Worm (Caenorhabditis elegans): ENCODE results near the gene gldi-3.

The gldi-3 gene

ce11 chrII:9285171-9286025 is 5.5 kb upstream of the gldi-3 start, which contains the start of gene mtrr-1:
Gene mtrr-1 (plus strand): TSS chrII:9285975.
- no peak for TF ChIP-seq ceh-24 (tag; optimal IDR thresholded peaks at IDR 0.05)
- peak; percentile 64 for TF ChIP-seq ama-1 (optimal IDR thresholded peaks at IDR 0.05)

- TF ChIP-seq tbx-2 (tag; optimal IDR thresholded peaks at IDR 0.05) (peak; percentile 31), ceh-22 (tag; optimal IDR thresholded peaks at IDR 0.05) (peak; percentile 9), pax-1 (tag; optimal IDR thresholded peaks at IDR 0.05) (peak; percentile 23), ama-1 (optimal IDR thresholded peaks at IDR 0.05) (no peak), mec-3 (tag; optimal IDR thresholded peaks at IDR 0.05; ENCODE audit: borderline replicate concordance) (no peak), nhr-11 (tag; optimal IDR thresholded peaks at IDR 0.05) (no peak), ttx-3 (tag; optimal IDR thresholded peaks at IDR 0.05) (no peak), ceh-19 (GFP tag; optimal IDR thresholded peaks at IDR 0.05) (no peak), ceh-48 (tag; optimal IDR thresholded peaks at IDR 0.05) (no peak), ceh-34 (tag; optimal IDR thresholded peaks at IDR 0.05) (peak; percentile 47), nfya-1 (tag; optimal IDR thresholded peaks at IDR 0.05) (peak; percentile 14)
These were observed 4.7 kb upstream of the gldi-3 start for ce11 chrII:9284358-9285170.

- TF ChIP-seq nhr-232 (tag; optimal IDR thresholded peaks at IDR 0.05) (no peak), che-1 (tag; optimal IDR thresholded peaks at IDR 0.05) (no peak), elt-2 (tag; optimal IDR thresholded peaks at IDR 0.05) (peak; percentile 58), zip-5 (tag; optimal IDR thresholded peaks at IDR 0.05) (no peak), nfya-1 (tag; optimal IDR thresholded peaks at IDR 0.05) (peak; percentile 24), unc-55 (GFP tag; optimal IDR thresholded peaks at IDR 0.05) (peak; percentile 84), tbx-2 (tag; optimal IDR thresholded peaks at IDR 0.05) (peak; percentile 20), ceh-30 (tag; optimal IDR thresholded peaks at IDR 0.05) (no peak), hlh-30 (tag; optimal IDR thresholded peaks at IDR 0.05; ENCODE audit: insufficient read depth) (peak; percentile 55), ceh-18 (tag; optimal IDR thresholded peaks at IDR 0.05) (peak; percentile 48), syd-9 (tag; optimal IDR thresholded peaks at IDR 0.05) (no peak)
These were observed 3.9 kb upstream of the gldi-3 start for ce11 chrII:9283668-9284357.

DNA sequence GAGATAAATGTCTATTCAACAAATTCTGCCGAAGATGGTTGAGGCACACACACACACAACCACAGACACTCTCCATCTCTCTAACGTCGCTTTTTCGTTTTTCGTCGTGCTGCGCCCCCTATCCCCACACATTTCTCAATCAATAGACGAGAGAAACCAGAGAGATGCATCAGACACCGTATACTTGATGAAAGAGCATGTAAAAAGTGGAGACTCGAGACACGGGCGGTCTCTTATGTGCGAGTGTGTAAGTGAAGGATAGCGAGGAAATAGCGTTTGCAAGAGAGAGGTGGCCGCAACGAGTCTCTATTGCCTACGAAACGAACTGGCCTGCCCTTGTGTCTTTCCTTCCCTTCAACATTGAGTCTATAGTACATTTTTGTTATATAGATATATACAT is 2.9 kb upstream of the gldi-3 start:
- peak; percentile 82 for TF ChIP-seq dve-1 (tag; optimal IDR thresholded peaks at IDR 0.05)
- no peak for TF ChIP-seq nhr-232 (tag; optimal IDR thresholded peaks at IDR 0.05)
- peak; percentile 56 for TF ChIP-seq unc-42 (tag; optimal IDR thresholded peaks at IDR 0.05)
- TF ChIP-seq tbx-2 (tag; optimal IDR thresholded peaks at IDR 0.05), result peak; percentile 84
- peak; percentile 88 for TF ChIP-seq ceh-18 (tag; optimal IDR thresholded peaks at IDR 0.05)
- TF ChIP-seq pag-3 (tag; optimal IDR thresholded peaks at IDR 0.05; ENCODE audit: borderline replicate concordance), result no peak
- peak; percentile 37 for TF ChIP-seq ets-4 (tag; optimal IDR thresholded peaks at IDR 0.05)
- TF ChIP-seq K02D7.2 (tag; optimal IDR thresholded peaks at IDR 0.05), result no peak
- TF ChIP-seq syd-9 (tag; optimal IDR thresholded peaks at IDR 0.05), result peak; percentile 26
- peak; percentile 3 for TF ChIP-seq ceh-14 (tag; optimal IDR thresholded peaks at IDR 0.05)
- peak; percentile 91 for TF ChIP-seq ceh-31 (tag; optimal IDR thresholded peaks at IDR 0.05)
- TF ChIP-seq odd-2 (tag; optimal IDR thresholded peaks at IDR 0.05), result no peak
- TF ChIP-seq nfya-1 (tag; optimal IDR thresholded peaks at IDR 0.05), result peak; percentile 93
- TF ChIP-seq ceh-48 (tag; optimal IDR thresholded peaks at IDR 0.05), result peak; percentile 85
- no peak for TF ChIP-seq tbx-7 (tag; optimal IDR thresholded peaks at IDR 0.05)
- TF ChIP-seq elt-4 (tag; optimal IDR thresholded peaks at IDR 0.05), result no peak
- TF ChIP-seq F13H6.1 (tag; optimal IDR thresholded peaks at IDR 0.05), result peak; percentile 55
- peak; percentile 83 for TF ChIP-seq hlh-30 (tag; optimal IDR thresholded peaks at IDR 0.05; ENCODE audit: insufficient read depth)
- TF ChIP-seq ceh-34 (tag; optimal IDR thresholded peaks at IDR 0.05), result peak; percentile 69
- peak; percentile 67 for TF ChIP-seq ref-2 (tag; optimal IDR thresholded peaks at IDR 0.05)
- peak; percentile 10 for TF ChIP-seq ttx-3 (tag; optimal IDR thresholded peaks at IDR 0.05)
- no peak for TF ChIP-seq ztf-16 (tag; optimal IDR thresholded peaks at IDR 0.05)
- TF ChIP-seq ceh-22 (tag; optimal IDR thresholded peaks at IDR 0.05), result no peak
- peak; percentile 49 for TF ChIP-seq ceh-2 (tag; optimal IDR thresholded peaks at IDR 0.05)
- TF ChIP-seq pat-9 (tag; optimal IDR thresholded peaks at IDR 0.05), result no peak
- peak; percentile 55 for TF ChIP-seq rnt-1 (tag; optimal IDR thresholded peaks at IDR 0.05)
- no peak for TF ChIP-seq lin-11 (tag; optimal IDR thresholded peaks at IDR 0.05)
- peak; percentile 28 for TF ChIP-seq ceh-19 (GFP tag; optimal IDR thresholded peaks at IDR 0.05)
- no peak for TF ChIP-seq sdc-2 (tag; optimal IDR thresholded peaks at IDR 0.05)
- TF ChIP-seq pax-1 (tag; optimal IDR thresholded peaks at IDR 0.05), result peak; percentile 18
- TF ChIP-seq unc-86 (tag; optimal IDR thresholded peaks at IDR 0.05), result no peak
- TF ChIP-seq unc-55 (GFP tag; optimal IDR thresholded peaks at IDR 0.05), result peak; percentile 83
- no peak for TF ChIP-seq ceh-24 (tag; optimal IDR thresholded peaks at IDR 0.05)

Measured in whole organism, late embryonic.